Worm (Caenorhabditis elegans) whole organism, L4/young adult: ENCODE results near the gene srw-76.
"Not testable (repeated sequence)": the region's sequence is repeated elsewhere in the genome, so short reads cannot be mapped to it uniquely, and the experiment has no call there.

Source experiments
- W03F9.2 ChIP-seq: fragments of 150-350 bp; optimal IDR thresholded peaks from 2 replicates; lab custom pipeline; 2014; ENCODE audit warnings: missing biosample characterization, missing genetic modification characterization
- him-1 ChIP-seq: sonication (generic microtip); optimal IDR thresholded peaks from 2 replicates; lab custom pipeline; 2016; ENCODE audit warnings: missing genotype, missing genetic modification reagents, missing genetic modification characterization, missing compliant biosample characterization

DNA sequence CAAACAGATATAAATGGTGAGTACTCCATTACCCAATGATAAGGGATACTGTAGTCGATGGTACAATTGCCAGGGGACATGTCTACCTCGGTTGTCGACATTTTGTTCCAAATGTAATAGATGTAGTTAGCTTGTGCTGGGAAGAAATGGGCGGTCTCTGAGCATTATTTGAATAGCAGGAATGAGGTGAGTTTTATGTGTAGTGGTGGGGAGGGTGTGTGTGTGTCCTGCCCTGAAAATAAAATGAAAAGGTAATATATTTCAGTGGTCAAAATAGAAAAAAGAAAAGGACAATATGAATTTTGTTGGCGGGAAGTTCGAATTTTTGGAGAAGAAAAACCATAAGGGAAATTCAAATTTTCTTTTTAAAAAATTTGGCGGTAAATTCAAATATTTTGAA, 22.7 kb upstream of the srw-76 start, which contains the start of gene Y70C5B.2:
- TF ChIP-seq W03F9.2, him-1 (tag; lab: Kevin White, UChicago): not testable (repeated sequence)
